Worm (Caenorhabditis elegans): ENCODE data around the gene str-138.

str-138 gene

DNA sequence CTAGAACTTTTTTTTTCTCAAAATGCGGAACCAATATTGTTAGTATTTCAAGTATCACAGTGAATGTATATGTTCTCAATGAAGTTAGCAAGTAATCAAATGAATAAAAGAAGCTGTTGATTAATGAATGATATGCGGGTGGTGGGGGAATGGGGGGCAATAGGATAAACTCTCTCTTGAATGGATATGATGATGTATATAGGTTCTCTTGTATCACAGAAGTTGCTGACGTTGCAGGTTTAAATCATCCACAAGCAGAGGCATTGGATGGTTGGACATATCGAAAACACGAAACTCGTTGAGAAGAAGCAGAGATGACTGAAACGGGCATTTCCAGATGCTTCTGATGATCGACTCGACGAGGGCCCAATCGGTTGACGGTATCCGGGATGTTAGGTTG, 18.9 kb upstream of the str-138 start:
- peak; percentile 6 for TF ChIP-seq nhr-85 (tag)
- TF ChIP-seq unc-86 (tag; optimal IDR thresholded peaks at IDR 0.05): no peak
- peak; percentile 8 for TF ChIP-seq lin-14 (GFP tag; optimal IDR thresholded peaks at IDR 0.05)
- no peak for TF ChIP-seq ztf-11 (tag; optimal IDR thresholded peaks at IDR 0.05)
- no peak for TF ChIP-seq fkh-10 (GFP tag; optimal IDR thresholded peaks at IDR 0.05)
- TF ChIP-seq xbp-1 (tag; optimal IDR thresholded peaks at IDR 0.05): no peak
- TF ChIP-seq efl-1 (optimal IDR thresholded peaks at IDR 0.05): no peak
- TF ChIP-seq efl-1 (GFP tag; optimal IDR thresholded peaks at IDR 0.05 in 1 of 2): peak in 1 of 2 experiments; percentile 68
- no peak for TF ChIP-seq nhr-20 (tag; optimal IDR thresholded peaks at IDR 0.05)

DNA sequence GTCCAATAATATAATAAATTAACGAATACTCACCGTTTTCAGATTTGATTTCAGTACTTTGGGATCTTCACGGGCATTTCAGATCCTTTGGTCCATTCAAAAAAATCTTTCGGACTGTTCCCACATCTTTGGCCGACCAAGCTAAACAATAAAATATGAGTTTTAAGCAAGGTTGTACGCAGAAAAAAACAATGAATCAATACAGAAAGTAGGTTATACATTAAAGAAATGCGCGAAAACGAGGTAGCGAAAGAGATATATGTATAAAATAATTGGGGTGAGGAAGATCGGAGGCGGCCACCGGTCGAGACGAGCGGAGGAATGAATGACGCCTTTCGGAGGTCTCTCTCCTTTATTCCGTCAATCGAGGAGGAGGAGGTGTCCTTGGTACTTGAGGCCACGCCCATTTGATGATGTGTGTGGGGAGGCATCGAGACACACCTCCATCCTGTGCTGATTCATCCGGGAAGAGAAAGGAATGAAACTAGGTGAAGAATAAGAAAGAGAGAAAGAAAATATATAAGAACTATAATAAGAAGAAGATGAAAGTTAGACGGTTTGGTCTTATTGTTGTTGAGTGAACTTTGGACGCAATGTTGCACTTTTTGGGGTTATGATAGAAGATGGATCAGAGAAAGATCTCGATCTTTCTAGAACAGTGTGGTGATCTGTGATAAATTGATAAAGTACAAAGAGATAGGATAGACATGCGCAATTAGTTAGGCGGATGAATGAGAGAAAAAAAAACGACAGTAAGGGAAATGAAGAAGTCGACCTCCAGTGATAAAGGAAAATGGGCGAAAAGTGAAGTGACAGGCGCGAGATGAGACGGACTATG, 18.0 kb upstream of the str-138 start:
- TF ChIP-seq hpl-2 (GFP tag; optimal IDR thresholded peaks at IDR 0.05) (no peak), ceh-90 (tag; optimal IDR thresholded peaks at IDR 0.05) (no peak), sox-4 (tag; optimal IDR thresholded peaks at IDR 0.05) (no peak), blmp-1 (tag; optimal IDR thresholded peaks at IDR 0.05) (peak; percentile 98), zag-1 (tag; optimal IDR thresholded peaks at IDR 0.05) (no peak), snu-23 (GFP tag; optimal IDR thresholded peaks at IDR 0.05) (peak; percentile 46), egl-13 (tag; optimal IDR thresholded peaks at IDR 0.05) (no peak), ceh-63 (GFP tag; optimal IDR thresholded peaks at IDR 0.05) (no peak), elt-3 (tag; optimal IDR thresholded peaks at IDR 0.05) (peak; percentile 22 to 94 (median 76)), unc-130 (tag; optimal IDR thresholded peaks at IDR 0.05) (peak; percentile 3), nhr-28 (tag; optimal IDR thresholded peaks at IDR 0.05) (no peak), fkh-8 (tag; optimal IDR thresholded peaks at IDR 0.05) (no peak), fkh-4 (tag; optimal IDR thresholded peaks at IDR 0.05; ENCODE audit: borderline replicate concordance) (no peak), lir-3 (tag; optimal IDR thresholded peaks at IDR 0.05; ENCODE audit: poor library complexity) (no peak), sptf-1 (tag; optimal IDR thresholded peaks at IDR 0.05) (no peak), unc-62 (GFP tag; optimal IDR thresholded peaks at IDR 0.05) (no peak), fkh-10 (GFP tag; optimal IDR thresholded peaks at IDR 0.05) (no peak), ces-1 (GFP tag; optimal IDR thresholded peaks at IDR 0.05) (no peak), nhr-47 (tag; optimal IDR thresholded peaks at IDR 0.05) (no peak), ama-1 (optimal IDR thresholded peaks at IDR 0.05) (peak; percentile 78), mef-2 (tag; optimal IDR thresholded peaks at IDR 0.05) (no peak), lin-13 (GFP tag; optimal IDR thresholded peaks at IDR 0.05) (no peak), pag-3 (tag; optimal IDR thresholded peaks at IDR 0.05; ENCODE audit: borderline replicate concordance, insufficient read depth) (no peak), rnt-1 (tag; optimal IDR thresholded peaks at IDR 0.05) (no peak), nhr-71 (tag; optimal IDR thresholded peaks at IDR 0.05) (peak; percentile 54), nhr-76 (tag; optimal IDR thresholded peaks at IDR 0.05) (no peak), lin-14 (GFP tag; optimal IDR thresholded peaks at IDR 0.05) (peak; percentile 61), nhr-19 (GFP tag; conservative IDR thresholded peaks at IDR 0.05) (peak; percentile 56), nhr-237 (tag; optimal IDR thresholded peaks at IDR 0.05) (no peak), nhr-85 (tag) (peak; percentile 84), aha-1 (tag; optimal IDR thresholded peaks at IDR 0.05) (no peak), mep-1 (tag; optimal IDR thresholded peaks at IDR 0.05) (peak; percentile 32), irx-1 (tag; optimal IDR thresholded peaks at IDR 0.05) (no peak), nhr-20 (tag; optimal IDR thresholded peaks at IDR 0.05) (peak; percentile 66), lin-35 (GFP tag; optimal IDR thresholded peaks at IDR 0.05) (peak in 1 of 2 experiments; percentile 10), unc-98 (GFP tag; IDR thresholded peaks at IDR 0.05) (no peak), tbx-2 (tag; optimal IDR thresholded peaks at IDR 0.05) (peak; percentile 30), fos-1 (tag; optimal IDR thresholded peaks at IDR 0.05) (no peak), snpc-4 (tag; optimal IDR thresholded peaks at IDR 0.05) (no peak), tlp-1 (tag; optimal IDR thresholded peaks at IDR 0.05) (no peak), sup-37 (GFP tag; optimal IDR thresholded peaks at IDR 0.05) (no peak), elt-2 (tag; optimal IDR thresholded peaks at IDR 0.05) (no peak), C16A3.4 (tag; optimal IDR thresholded peaks at IDR 0.05) (peak; percentile 4)

Data from whole organism, L1 larva.